Worm (Caenorhabditis elegans) whole organism, mixed stage, embryonic: ENCODE results near the gene F56D6.14.
"Not testable (repeated sequence)": the region's sequence is repeated elsewhere in the genome, so short reads cannot be mapped to it uniquely, and the experiment has no call there.

Source experiments
- M03D4.4 ChIP-seq: sonication (generic microtip); optimal IDR thresholded peaks from 2 replicates; lab custom pipeline; 2017; ENCODE audit warnings: mild to moderate bottlenecking, missing genetic modification characterization, missing compliant biosample characterization
- blmp-1 ChIP-seq: fragments of 150-350 bp; optimal IDR thresholded peaks from 2 replicates; lab custom pipeline; 2014; ENCODE audit warnings: missing biosample characterization, missing genetic modification characterization
- ceh-39 ChIP-seq: fragments of 150-350 bp; optimal IDR thresholded peaks from 2 replicates; lab custom pipeline; 2014; ENCODE audit warnings: missing biosample characterization, missing genetic modification characterization
- ceh-43 ChIP-seq: fragments of 200-800 bp; sonication (Bioruptor generic); optimal IDR thresholded peaks from 2 replicates; lab custom pipeline; 2018; ENCODE audit warnings: mild to moderate bottlenecking, missing genetic modification characterization, moderate library complexity, missing compliant biosample characterization
- ceh-83 ChIP-seq: fragments of 200-800 bp; sonication (Bioruptor generic); optimal IDR thresholded peaks from 2 replicates; lab custom pipeline; 2018; ENCODE audit warnings: mild to moderate bottlenecking, missing genetic modification characterization, missing compliant biosample characterization
- ces-1 ChIP-seq: fragments of 150-350 bp; optimal IDR thresholded peaks from 2 replicates; lab custom pipeline; 2014; ENCODE audit warnings: missing biosample characterization, missing genetic modification reagents, missing genetic modification characterization
- cnd-1 ChIP-seq: fragments of 200-800 bp; sonication (Bioruptor generic); optimal IDR thresholded peaks from 2 replicates; lab custom pipeline; 2018; ENCODE audit warnings: mild to moderate bottlenecking, missing genetic modification characterization, missing compliant biosample characterization
- drap-1 ChIP-seq: fragments of 200-800 bp; sonication (Bioruptor generic); optimal IDR thresholded peaks from 3 replicates; lab custom pipeline; 2018; ENCODE audit warnings: mild to moderate bottlenecking, missing genetic modification characterization, missing compliant biosample characterization
- elt-1 ChIP-seq: sonication (generic microtip); optimal IDR thresholded peaks from 2 replicates; lab custom pipeline; 2017; ENCODE audit warnings: missing genetic modification characterization, mild to moderate bottlenecking, missing compliant biosample characterization, antibody characterized with exemption, moderate library complexity, borderline replicate concordance; ENCODE audit not compliant: insufficient read depth
- elt-3 ChIP-seq: fragments of 150-350 bp; optimal IDR thresholded peaks from 2 replicates; lab custom pipeline; 2014; ENCODE audit warnings: missing biosample characterization, missing genetic modification characterization
- flh-1 ChIP-seq: fragments of 200-800 bp; sonication (Bioruptor generic); optimal IDR thresholded peaks from 2 replicates; lab custom pipeline; 2018; ENCODE audit warnings: mild to moderate bottlenecking, missing genetic modification characterization, moderate library complexity, missing compliant biosample characterization
- ham-2 ChIP-seq: fragments of 200-800 bp; sonication (Bioruptor generic); optimal IDR thresholded peaks from 2 replicates; lab custom pipeline; 2018; ENCODE audit warnings: mild to moderate bottlenecking, missing genetic modification characterization, missing compliant biosample characterization
- hlh-1 ChIP-seq: fragments of 150-350 bp; optimal IDR thresholded peaks from 2 replicates; lab custom pipeline; 2014; ENCODE audit warnings: missing biosample characterization, missing genetic modification reagents, missing genetic modification characterization
- lin-32 ChIP-seq: fragments of 200-800 bp; sonication (Bioruptor generic); optimal IDR thresholded peaks from 2 replicates; lab custom pipeline; 2018; ENCODE audit warnings: mild to moderate bottlenecking, missing genetic modification characterization, missing compliant biosample characterization
- lsy-2 ChIP-seq: fragments of 150-350 bp; optimal IDR thresholded peaks from 2 replicates; lab custom pipeline; 2014; ENCODE audit warnings: missing biosample characterization, missing genetic modification characterization
- mab-5 ChIP-seq: fragments of 150-350 bp; optimal IDR thresholded peaks from 2 replicates; lab custom pipeline; 2014; ENCODE audit warnings: missing biosample characterization, missing genetic modification characterization
- mep-1 ChIP-seq: fragments of 150-350 bp; optimal IDR thresholded peaks from 2 replicates; lab custom pipeline; 2017; ENCODE audit warnings: missing biosample characterization, missing genetic modification reagents, missing genetic modification characterization, inconsistent platforms
- mls-2 ChIP-seq: sonication (generic microtip); optimal IDR thresholded peaks from 2 replicates; lab custom pipeline; 2016; ENCODE audit warnings: mild to moderate bottlenecking, missing genetic modification characterization, moderate library complexity, missing compliant biosample characterization
- nhr-2 ChIP-seq: fragments of 150-350 bp; optimal IDR thresholded peaks from 2 replicates; lab custom pipeline; 2014; ENCODE audit warnings: missing biosample characterization, missing genetic modification characterization
- nhr-237 ChIP-seq: fragments of 150-350 bp; optimal IDR thresholded peaks from 2 replicates; lab custom pipeline; 2014; ENCODE audit warnings: missing biosample characterization, missing genetic modification characterization
- nhr-28 ChIP-seq: fragments of 150-350 bp; optimal IDR thresholded peaks from 2 replicates; lab custom pipeline; 2014; ENCODE audit warnings: missing biosample characterization, missing genetic modification characterization
- sem-2 ChIP-seq: fragments of 200-800 bp; sonication (Bioruptor generic); optimal IDR thresholded peaks from 2 replicates; lab custom pipeline; 2018; ENCODE audit warnings: mild to moderate bottlenecking, missing genetic modification characterization, missing compliant biosample characterization
- snpc-4 ChIP-seq: fragments of 150-350 bp; optimal IDR thresholded peaks from 2 replicates; lab custom pipeline; 2014; ENCODE audit warnings: missing biosample characterization, missing genetic modification characterization
- sptf-1 ChIP-seq: sonication (generic microtip); optimal IDR thresholded peaks from 2 replicates; lab custom pipeline; 2017; ENCODE audit warnings: mild to moderate bottlenecking, missing genetic modification characterization, moderate library complexity, missing compliant biosample characterization
- tbx-8 ChIP-seq: fragments of 200-800 bp; sonication (Bioruptor generic); optimal IDR thresholded peaks from 2 replicates; lab custom pipeline; 2018; ENCODE audit warnings: mild to moderate bottlenecking, missing genetic modification characterization, moderate library complexity, missing compliant biosample characterization
- unc-120 ChIP-seq: sonication (generic microtip); optimal IDR thresholded peaks from 2 replicates; lab custom pipeline; 2017; ENCODE audit warnings: missing genetic modification characterization, missing compliant biosample characterization; ENCODE audit not compliant: poor library complexity, severe bottlenecking
- unc-39 ChIP-seq: fragments of 150-350 bp; optimal IDR thresholded peaks from 2 replicates; lab custom pipeline; 2014; ENCODE audit warnings: missing biosample characterization, missing genetic modification characterization
- unc-62 ChIP-seq: fragments of 150-350 bp; optimal IDR thresholded peaks from 2 replicates; lab custom pipeline; 2014; ENCODE audit warnings: missing biosample characterization, missing genetic modification reagents, missing genetic modification characterization
- zip-8 ChIP-seq: fragments of 150-350 bp; optimal IDR thresholded peaks from 2 replicates; lab custom pipeline; 2014; ENCODE audit warnings: missing biosample characterization, missing genetic modification characterization
- ztf-11 ChIP-seq: fragments of 150-350 bp; optimal IDR thresholded peaks from 2 replicates; lab custom pipeline; 2014; ENCODE audit warnings: missing biosample characterization, missing genetic modification characterization

Gene F56D6.14

ce11 chrIV:3921898-3922297 is 4.4 kb downstream of the F56D6.14 start, which contains the start of gene clec-67:
TSS of gene clec-67 (plus strand) at chrIV:3922165.
- TF ChIP-seq ceh-83, result no peak
- TF ChIP-seq elt-3, result no peak
- no peak for TF ChIP-seq M03D4.4 (tag; lab: Kevin White, UChicago)
- no peak for TF ChIP-seq ceh-43 (GFP tag; lab: Kevin White, UChicago)
- no peak for TF ChIP-seq zip-8
- no peak for TF ChIP-seq blmp-1 (tag; lab: Kevin White, UChicago)
- TF ChIP-seq ces-1 (GFP tag; lab: Kevin White, UChicago), result no peak
- no peak for TF ChIP-seq lin-32 (GFP tag; lab: Kevin White, UChicago)
- TF ChIP-seq ztf-11 (tag; lab: Kevin White, UChicago), result no peak
- no peak for TF ChIP-seq nhr-237
- no peak for TF ChIP-seq drap-1
- TF ChIP-seq sem-2 (GFP tag; lab: Kevin White, UChicago), result no peak
- TF ChIP-seq flh-1, result no peak
- no peak for TF ChIP-seq tbx-8 (GFP tag; lab: Kevin White, UChicago)

- TF ChIP-seq lsy-2 (tag; lab: Kevin White, UChicago) (no peak), mls-2 (tag; lab: Kevin White, UChicago) (no peak), M03D4.4 (tag; lab: Kevin White, UChicago) (no peak), elt-3 (no peak), ceh-43 (GFP tag; lab: Kevin White, UChicago) (no peak), lin-32 (GFP tag; lab: Kevin White, UChicago) (no peak), nhr-237 (no peak), ces-1 (GFP tag; lab: Kevin White, UChicago) (no peak), unc-120 (tag; lab: Kevin White, UChicago) (no peak)
Observed at ce11 chrIV:3926117-3926516, 8.6 kb downstream of the F56D6.14 start, which contains the start of gene clec-68. TSS of gene clec-68 (plus strand) at chrIV:3926417.

- TF ChIP-seq ces-1 (GFP tag; lab: Kevin White, UChicago); drap-1; mab-5: not testable (repeated sequence)
Observed at ce11 chrIV:3932408-3932807, 14.9 kb downstream of the F56D6.14 start, which contains the start of gene clec-70. TSS of gene clec-70 (plus strand) at chrIV:3932708.

ce11 chrIV:3937097-3937496 is 19.6 kb downstream of the F56D6.14 start, which contains the start of gene clec-71:
TSS of gene clec-71 (plus strand) at chrIV:3937458.
- TF ChIP-seq hlh-1 (tag; lab: Kevin White, UChicago), result no peak
- no peak for TF ChIP-seq ham-2 (GFP tag; lab: Kevin White, UChicago)
- no peak for TF ChIP-seq unc-62 (GFP tag; lab: Kevin White, UChicago)
- no peak for TF ChIP-seq ceh-83
- TF ChIP-seq elt-1 (tag; lab: Kevin White, UChicago), result no peak
- no peak for TF ChIP-seq sptf-1 (tag; lab: Kevin White, UChicago)
- TF ChIP-seq nhr-237, result no peak
- no peak for TF ChIP-seq drap-1
- no peak for TF ChIP-seq nhr-2 (tag; lab: Kevin White, UChicago)
- no peak for TF ChIP-seq mls-2 (tag; lab: Kevin White, UChicago)
- no peak for TF ChIP-seq cnd-1 (tag; lab: Kevin White, UChicago)
- TF ChIP-seq ztf-11 (tag; lab: Kevin White, UChicago), result no peak
- TF ChIP-seq mab-5, result no peak
- TF ChIP-seq, all 35 proteins: peak for 0

ce11 chrIV:3941658-3942328 is 24.3 kb downstream of the F56D6.14 start, which contains the start of gene clec-174:
TSS of gene clec-174 (minus strand) at chrIV:3941708.
- TF ChIP-seq sem-2 (GFP tag; lab: Kevin White, UChicago), result no peak
- no peak for TF ChIP-seq M03D4.4 (tag; lab: Kevin White, UChicago)
- TF ChIP-seq zip-8, result no peak
- TF ChIP-seq nhr-2 (tag; lab: Kevin White, UChicago), result no peak
- TF ChIP-seq ztf-11 (tag; lab: Kevin White, UChicago), result no peak
- no peak for TF ChIP-seq nhr-28 (tag; lab: Kevin White, UChicago)
- TF ChIP-seq mep-1 (tag; lab: Kevin White, UChicago), result no peak
- no peak for TF ChIP-seq lsy-2 (tag; lab: Kevin White, UChicago)
- TF ChIP-seq flh-1, result no peak
- no peak for TF ChIP-seq cnd-1 (tag; lab: Kevin White, UChicago)
- TF ChIP-seq ceh-39, result no peak
- TF ChIP-seq snpc-4 (tag; lab: Kevin White, UChicago), result no peak
- no peak for TF ChIP-seq sptf-1 (tag; lab: Kevin White, UChicago)
- no peak for TF ChIP-seq unc-39 (tag; lab: Kevin White, UChicago)
